Worm (Caenorhabditis elegans) whole organism, L4/young adult: Measurements from ENCODE around the gene spsb-2.

Experiments used
- W03F9.2 ChIP-seq: fragments of 150-350 bp; optimal IDR thresholded peaks from 2 replicates; lab custom pipeline; 2014; ENCODE audit warnings: missing biosample characterization, missing genetic modification characterization
- dao-5 ChIP-seq: sonication (generic microtip); optimal IDR thresholded peaks from 2 replicates; lab custom pipeline; 2016; ENCODE audit warnings: missing genotype, missing genetic modification characterization, moderate library complexity, missing compliant biosample characterization
- him-1 ChIP-seq: sonication (generic microtip); optimal IDR thresholded peaks from 2 replicates; lab custom pipeline; 2016; ENCODE audit warnings: missing genotype, missing genetic modification reagents, missing genetic modification characterization, missing compliant biosample characterization

ce11 chrII:15226186-15226585, 4.0 kb upstream of the spsb-2 start:
- TF ChIP-seq dao-5 (tag; lab: Kevin White, UChicago) (no peak), him-1 (no peak), W03F9.2 (tag; lab: Kevin White, UChicago) (no peak)
